Fruit fly (Drosophila melanogaster) Kc167 (cell line): ENCODE measurements around the gene CG15414.

ENCODE experiments used
- Myc ChIP-seq: fragments of >200 bp; optimal IDR thresholded peaks from 2 replicates; lab custom pipeline; 2017; ENCODE audit warnings: missing external identifiers
- Sin3A ChIP-seq: fragments of >200 bp; optimal IDR thresholded peaks from 2 replicates; lab custom pipeline; 2018; ENCODE audit warnings: missing external identifiers
- h ChIP-seq: fragments of >200 bp; optimal IDR thresholded peaks from 3 replicates; lab custom pipeline; 2018; ENCODE audit warnings: missing external identifiers
- insv ChIP-seq: fragments of >200 bp; optimal IDR thresholded peaks from 3 replicates; lab custom pipeline; 2018; ENCODE audit warnings: missing external identifiers
- psq ChIP-seq: fragments of >200 bp; optimal IDR thresholded peaks from 2 replicates; lab custom pipeline; 2017; ENCODE audit warnings: missing external identifiers
- ttk ChIP-seq: sonication (Bioruptor generic); optimal IDR thresholded peaks from 2 replicates; lab custom pipeline; 2017; ENCODE audit warnings: missing external identifiers

Gene CG15414

dm6 chr2L:3480443-3480839 is 10.4 kb downstream of the CG15414 start:
- TF ChIP-seq ttk (lab: Kevin White, UChicago), result no peak
- TF ChIP-seq h (lab: Kevin White, UChicago), result no peak
- no peak for TF ChIP-seq Sin3A
- TF ChIP-seq Myc, result no peak
- no peak for TF ChIP-seq psq (lab: Kevin White, UChicago)
- no peak for TF ChIP-seq insv (lab: Kevin White, UChicago)

- TF ChIP-seq h (lab: Kevin White, UChicago), result no peak
- TF ChIP-seq ttk (lab: Kevin White, UChicago), result no peak
- no peak for TF ChIP-seq Myc
- TF ChIP-seq Sin3A, result no peak
- no peak for TF ChIP-seq psq (lab: Kevin White, UChicago)
- no peak for TF ChIP-seq insv (lab: Kevin White, UChicago)
These were observed 11.0 kb downstream of the CG15414 start for dm6 chr2L:3479697-3480442.

dm6 chr2L:3478034-3478880 is 12.6 kb downstream of the CG15414 start, which contains the start of gene Thor:
Gene Thor (plus strand): TSS chr2L:3478434.
- no peak for TF ChIP-seq insv (lab: Kevin White, UChicago)

- no peak for TF ChIP-seq Sin3A
- no peak for TF ChIP-seq Myc
- no peak for TF ChIP-seq h (lab: Kevin White, UChicago)
- TF ChIP-seq psq (lab: Kevin White, UChicago), result no peak
- no peak for TF ChIP-seq insv (lab: Kevin White, UChicago)
- no peak for TF ChIP-seq ttk (lab: Kevin White, UChicago)
These were observed 13.7 kb downstream of the CG15414 start for dm6 chr2L:3477057-3477755.

dm6 chr2L:3476399-3477056 is 14.3 kb downstream of the CG15414 start:
- no peak for TF ChIP-seq h (lab: Kevin White, UChicago)
- TF ChIP-seq Myc, result no peak
- no peak for TF ChIP-seq ttk (lab: Kevin White, UChicago)
- no peak for TF ChIP-seq Sin3A
- TF ChIP-seq psq (lab: Kevin White, UChicago), result no peak
- TF ChIP-seq insv (lab: Kevin White, UChicago), result no peak

- no peak for TF ChIP-seq psq (lab: Kevin White, UChicago)
- no peak for TF ChIP-seq h (lab: Kevin White, UChicago)
- TF ChIP-seq Myc, result no peak
- no peak for TF ChIP-seq insv (lab: Kevin White, UChicago)
- no peak for TF ChIP-seq Sin3A
- no peak for TF ChIP-seq ttk (lab: Kevin White, UChicago)
These were observed 14.9 kb downstream of the CG15414 start for dm6 chr2L:3475948-3476347.

- TF ChIP-seq Sin3A (no peak), ttk (lab: Kevin White, UChicago) (no peak), insv (lab: Kevin White, UChicago) (no peak), Myc (no peak), h (lab: Kevin White, UChicago) (no peak), psq (lab: Kevin White, UChicago) (no peak)
These were observed 15.7 kb downstream of the CG15414 start for dm6 chr2L:3475168-3475567.

- no peak for TF ChIP-seq Myc
- TF ChIP-seq psq (lab: Kevin White, UChicago), result no peak
- TF ChIP-seq ttk (lab: Kevin White, UChicago), result no peak
- TF ChIP-seq Sin3A, result no peak
- TF ChIP-seq h (lab: Kevin White, UChicago), result no peak
- no peak for TF ChIP-seq insv (lab: Kevin White, UChicago)
These were observed 18.6 kb downstream of the CG15414 start, which contains the start of gene Pgant4 for dm6 chr2L:3472242-3472641. Gene Pgant4 (plus strand): TSS chr2L:3472603.

- TF ChIP-seq Myc (no peak), insv (lab: Kevin White, UChicago) (no peak), h (lab: Kevin White, UChicago) (no peak)
These were observed 21.0 kb downstream of the CG15414 start, which contains the start of the genes Pif1 and CG31776 for dm6 chr2L:3469869-3470268. Gene Pif1 (minus strand): TSS chr2L:3470004. Gene CG31776 (plus strand): TSS chr2L:3470182.

dm6 chr2L:3466846-3467245 is 24.0 kb downstream of the CG15414 start:
- TF ChIP-seq ttk (lab: Kevin White, UChicago) (no peak), insv (lab: Kevin White, UChicago) (no peak), Myc (no peak)

dm6 chr2L:3465918-3466727 is 24.7 kb downstream of the CG15414 start, which contains the start of the genes msl-2 and ND-PDSW:
Gene msl-2 (minus strand): TSS chr2L:3466112.
Gene ND-PDSW (plus strand): TSS chr2L:3466157.
- TF ChIP-seq Myc (no peak), ttk (lab: Kevin White, UChicago) (no peak), psq (lab: Kevin White, UChicago) (no peak), Sin3A (no peak), h (lab: Kevin White, UChicago) (no peak), insv (lab: Kevin White, UChicago) (no peak)
